Worm (Caenorhabditis elegans): Measurements from ENCODE around the gene ZC404.1.

DNA sequence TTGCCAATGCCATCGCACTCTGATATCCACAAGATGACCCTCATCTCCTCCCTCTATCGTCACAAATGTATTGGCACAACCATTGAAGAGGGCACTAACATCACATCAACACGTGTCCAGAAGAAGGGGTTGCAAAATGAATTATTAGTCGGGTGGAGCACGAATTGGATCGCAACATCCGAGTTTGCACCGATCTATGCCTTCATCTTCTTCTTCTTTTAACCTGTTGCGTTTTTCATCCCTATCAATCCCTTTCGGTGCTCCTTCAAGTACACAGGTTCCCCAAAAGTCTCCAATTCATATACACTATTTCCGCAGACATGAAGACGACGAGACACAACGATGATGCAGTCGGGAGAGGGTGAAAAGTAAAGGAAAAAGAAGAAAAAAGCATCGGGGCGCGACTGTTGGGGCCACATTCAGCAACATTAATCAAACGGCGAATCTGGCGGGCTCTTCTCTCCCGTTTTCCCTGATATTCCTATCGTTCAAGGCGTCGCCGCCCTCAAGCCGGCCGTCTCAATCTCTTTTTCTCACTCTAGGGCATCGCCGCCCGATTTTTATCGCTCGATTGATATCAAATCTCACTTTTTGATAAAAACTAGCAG lies 42.4 kb upstream of the ZC404.1 start:
- no peak for TF ChIP-seq F57C9.4 (tag; optimal IDR thresholded peaks at IDR 0.05)
- no peak for TF ChIP-seq F22D6.2 (tag; optimal IDR thresholded peaks at IDR 0.05)
- no peak for TF ChIP-seq Y95B8A.8 (GFP tag; IDR thresholded peaks at IDR 0.05)
- TF ChIP-seq ztf-28 (GFP tag; IDR thresholded peaks at IDR 0.05): no peak
- no peak for TF ChIP-seq unc-130 (GFP tag; optimal IDR thresholded peaks at IDR 0.05)
- no peak for TF ChIP-seq hmg-20 (GFP tag; IDR thresholded peaks at IDR 0.05)
- no peak for TF ChIP-seq dpl-1 (GFP tag; optimal IDR thresholded peaks at IDR 0.05)
- TF ChIP-seq lin-40 (tag; optimal IDR thresholded peaks at IDR 0.05): no peak
- no peak for TF ChIP-seq unc-62 (GFP tag; optimal IDR thresholded peaks at IDR 0.05)
- TF ChIP-seq T07F8.4 (tag; optimal IDR thresholded peaks at IDR 0.05): no peak
- TF ChIP-seq mcd-1 (GFP tag; IDR thresholded peaks at IDR 0.05): no peak
- TF ChIP-seq B0336.3 (GFP tag; IDR thresholded peaks at IDR 0.05): no peak
- TF ChIP-seq lag-1 (GFP tag; IDR thresholded peaks at IDR 0.05): no peak
- no peak for TF ChIP-seq F52B5.7 (tag; optimal IDR thresholded peaks at IDR 0.05)

Measured in whole organism, young adult.